Fruit fly (Drosophila melanogaster): ENCODE data around the gene CG14630.

CG14630 gene

dm6 chrX:1041407-1042038 lies 10.2 kb downstream of the CG14630 start (continued):
- TF ChIP-seq CG11902 (GFP tag; optimal IDR thresholded peaks at IDR 0.05), result no peak
- TF ChIP-seq achi (GFP tag; optimal IDR thresholded peaks at IDR 0.05), result peak; percentile 10
- TF ChIP-seq fd85E (GFP tag; optimal IDR thresholded peaks at IDR 0.05), result no peak
- no peak for TF ChIP-seq ss (GFP tag; optimal IDR thresholded peaks at IDR 0.05)
- TF ChIP-seq Hr4 (GFP tag; optimal IDR thresholded peaks at IDR 0.05), result peak; percentile 58
- peak; percentile 42 for TF ChIP-seq CG31627 (GFP tag; optimal IDR thresholded peaks at IDR 0.05)
- TF ChIP-seq Gug (GFP tag; IDR thresholded peaks at IDR 0.05), result peak; percentile 43; the same call in 1 of the 2 replicates
- peak; percentile 27 for TF ChIP-seq CG6792 (GFP tag; optimal IDR thresholded peaks at IDR 0.05)
- peak; percentile 62 for TF ChIP-seq eg (GFP tag; IDR thresholded peaks at IDR 0.05)
- TF ChIP-seq lz (GFP tag; optimal IDR thresholded peaks at IDR 0.05), result peak; percentile 43
- TF ChIP-seq CG6163 (GFP tag; IDR thresholded peaks at IDR 0.05), result peak; percentile 68
- peak; percentile 25 for TF ChIP-seq CG10631 (GFP tag; optimal IDR thresholded peaks at IDR 0.05)
- no peak for TF ChIP-seq Hr38 (GFP tag; optimal IDR thresholded peaks at IDR 0.05)
- TF ChIP-seq CG8632 (GFP tag; optimal IDR thresholded peaks at IDR 0.05), result no peak
- TF ChIP-seq CG7368 (GFP tag; optimal IDR thresholded peaks at IDR 0.05), result peak; percentile 20
- TF ChIP-seq CG11294 (GFP tag; IDR thresholded peaks at IDR 0.05), result no peak
- TF ChIP-seq Eip78C (GFP tag), result peak; percentile 76
- TF ChIP-seq salr (GFP tag; optimal IDR thresholded peaks at IDR 0.05), result peak in 1 of 2 experiments; percentile 35
- peak; percentile 45 for TF ChIP-seq Sox102F (GFP tag; optimal IDR thresholded peaks at IDR 0.05)
- TF ChIP-seq pdm3 (GFP tag; optimal IDR thresholded peaks at IDR 0.05), result peak; percentile 14
- TF ChIP-seq Eip93F (GFP tag; optimal IDR thresholded peaks at IDR 0.05), result no peak
- TF ChIP-seq topi (GFP tag; optimal IDR thresholded peaks at IDR 0.05), result peak; percentile 46
- TF ChIP-seq Eip75B (GFP tag; optimal IDR thresholded peaks at IDR 0.05), result peak; percentile 30
- no peak for TF ChIP-seq CG9139 (GFP tag; optimal IDR thresholded peaks at IDR 0.05)
- no peak for TF ChIP-seq spab (GFP tag; optimal IDR thresholded peaks at IDR 0.05)

- TF ChIP-seq Met (GFP tag; optimal IDR thresholded peaks at IDR 0.05) (no peak), CG10631 (GFP tag; optimal IDR thresholded peaks at IDR 0.05) (no peak), Smox (GFP tag; optimal IDR thresholded peaks at IDR 0.05) (no peak), CG31627 (GFP tag; optimal IDR thresholded peaks at IDR 0.05) (no peak), CG34406 (GFP tag; optimal IDR thresholded peaks at IDR 0.05) (no peak)
Observed at dm6 chrX:1045924-1046323, 14.6 kb downstream of the CG14630 start, which contains the start of gene CG42259. TSS of gene CG42259 (plus strand) at chrX:1046224.

- TF ChIP-seq svp (GFP tag) (no peak), fkh (GFP tag; optimal IDR thresholded peaks at IDR 0.05) (peak; percentile 21), eg (GFP tag; IDR thresholded peaks at IDR 0.05) (0 out of 3 replicates have a peak, but pooled peaks have one; percentile 21)
Observed at dm6 chrX:1047695-1048094, 16.4 kb downstream of the CG14630 start.

- no peak for TF ChIP-seq CG32006 (GFP tag; optimal IDR thresholded peaks at IDR 0.05)
- TF ChIP-seq CG11902 (GFP tag; optimal IDR thresholded peaks at IDR 0.05), result no peak
- no peak for TF ChIP-seq CG11294 (GFP tag; IDR thresholded peaks at IDR 0.05)
- no peak for TF ChIP-seq CG3919 (GFP tag; optimal IDR thresholded peaks at IDR 0.05)
- TF ChIP-seq achi (GFP tag; optimal IDR thresholded peaks at IDR 0.05), result no peak
- TF ChIP-seq Ets21C (GFP tag; optimal IDR thresholded peaks at IDR 0.05), result no peak
Observed at dm6 chrX:1050617-1051250, 19.4 kb downstream of the CG14630 start.

- TF ChIP-seq Sox14 (GFP tag; optimal IDR thresholded peaks at IDR 0.05) (peak; percentile 43), fkh (GFP tag; optimal IDR thresholded peaks at IDR 0.05) (peak; percentile 20), acj6 (GFP tag; optimal IDR thresholded peaks at IDR 0.05) (no peak), svp (GFP tag) (peak; percentile 98), Ets96B (tag; optimal IDR thresholded peaks at IDR 0.05) (no peak), CG15336 (GFP tag; IDR thresholded peaks at IDR 0.05) (0 out of 2 replicates have a peak, but pooled peaks have one; percentile 10), net (GFP tag; optimal IDR thresholded peaks at IDR 0.05) (peak; percentile 0), CG16779 (tag; optimal IDR thresholded peaks at IDR 0.05) (peak; percentile 1), fd59A (GFP tag; optimal IDR thresholded peaks at IDR 0.05) (no peak), vri (GFP tag; optimal IDR thresholded peaks at IDR 0.05) (peak; percentile 55), Eip78C (GFP tag) (peak; percentile 30)
Observed at dm6 chrX:1051251-1051629, 19.9 kb downstream of the CG14630 start, which contains the start of gene CG14629. TSS of gene CG14629 (plus strand) at chrX:1051525.

Measured in whole organism, prepupa.